Worm (Caenorhabditis elegans): Measurements from ENCODE around the gene fbxa-50.

fbxa-50 gene

ce11 chrIII:1248335-1248734 is 40.0 kb downstream of the fbxa-50 start:
- TF ChIP-seq F39B2.1 (GFP tag; IDR thresholded peaks at IDR 0.05), result no peak
- TF ChIP-seq hmg-1.2 (GFP tag; IDR thresholded peaks at IDR 0.05), result peak; percentile 78

- no peak for TF ChIP-seq aptf-2 (GFP tag; conservative IDR thresholded peaks at IDR 0.05)
- no peak for TF ChIP-seq dpl-1 (GFP tag; optimal IDR thresholded peaks at IDR 0.05)
- TF ChIP-seq rpc-1 (optimal IDR thresholded peaks at IDR 0.05), result no peak
- no peak for TF ChIP-seq rpc-1 (tag; optimal IDR thresholded peaks at IDR 0.05)
- no peak for TF ChIP-seq let-526 (GFP tag; IDR thresholded peaks at IDR 0.05)
- no peak for TF ChIP-seq B0035.1 (tag; optimal IDR thresholded peaks at IDR 0.05)
- TF ChIP-seq hmg-1.2 (GFP tag; IDR thresholded peaks at IDR 0.05), result peak; percentile 68; the same call in 1 of the 2 replicates
- TF ChIP-seq F22D6.2 (tag; optimal IDR thresholded peaks at IDR 0.05), result no peak
- TF ChIP-seq ZK185.1 (tag; optimal IDR thresholded peaks at IDR 0.05; ENCODE audit: poor library complexity, severe bottlenecking), result no peak
- no peak for TF ChIP-seq F23B12.7 (tag; optimal IDR thresholded peaks at IDR 0.05; ENCODE audit: insufficient read depth)
- TF ChIP-seq aptf-3 (GFP tag; IDR thresholded peaks at IDR 0.05), result no peak
- TF ChIP-seq attf-5 (GFP tag; optimal IDR thresholded peaks at IDR 0.05), result peak; percentile 57
- TF ChIP-seq mes-4 (tag; optimal IDR thresholded peaks at IDR 0.05), result no peak
- TF ChIP-seq lin-26 (GFP tag; IDR thresholded peaks at IDR 0.05), result no peak
- no peak for TF ChIP-seq egrh-3 (GFP tag; IDR thresholded peaks at IDR 0.05)
- no peak for TF ChIP-seq C17E4.6 (GFP tag; IDR thresholded peaks at IDR 0.05)
- TF ChIP-seq F55B11.4 (tag; optimal IDR thresholded peaks at IDR 0.05; ENCODE audit: borderline replicate concordance, insufficient read depth), result no peak
- peak; percentile 71; the same call in 1 of the 2 replicates for TF ChIP-seq cebp-1 (GFP tag; IDR thresholded peaks at IDR 0.05)
- TF ChIP-seq cebp-1 (tag; optimal IDR thresholded peaks at IDR 0.05), result peak; percentile 93
- TF ChIP-seq bed-1 (GFP tag; IDR thresholded peaks at IDR 0.05), result no peak
- TF ChIP-seq Y95B8A.8 (GFP tag; IDR thresholded peaks at IDR 0.05), result no peak
- no peak for TF ChIP-seq lsl-1 (GFP tag; optimal IDR thresholded peaks at IDR 0.05)
- TF ChIP-seq F33H1.4 (GFP tag; IDR thresholded peaks at IDR 0.05), result no peak
Measured at ce11 chrIII:1243199-1243598, 45.1 kb downstream of the fbxa-50 start, which contains the start of gene fbxa-63. TSS of gene fbxa-63 (plus strand) at chrIII:1243508.

- TF ChIP-seq Y67H2A.10 (GFP tag; conservative IDR thresholded peaks at IDR 0.05) (no peak), zim-3 (tag; optimal IDR thresholded peaks at IDR 0.05) (no peak), pbrm-1 (GFP tag; IDR thresholded peaks at IDR 0.05) (no peak), ceh-27 (GFP tag; optimal IDR thresholded peaks at IDR 0.05) (no peak), ceh-100 (GFP tag; IDR thresholded peaks at IDR 0.05) (no peak), fkh-3 (tag; optimal IDR thresholded peaks at IDR 0.05) (no peak), F10E7.11 (tag; optimal IDR thresholded peaks at IDR 0.05) (no peak), mcd-1 (GFP tag; IDR thresholded peaks at IDR 0.05) (no peak)
Measured at ce11 chrIII:1238704-1239103, 49.6 kb downstream of the fbxa-50 start, which contains the start of gene fbxa-61. TSS of gene fbxa-61 (plus strand) at chrIII:1239048.

Data from whole organism, young adult.